Worm (Caenorhabditis elegans): ENCODE data around the gene cku-70.
A peak's percentile ranks its signal among the peaks of the same experiment; 100 is the strongest.
"Not testable (repeated sequence)": the region's sequence is repeated elsewhere in the genome, so short reads cannot be mapped to it uniquely, and the experiment has no call there.

cku-70 gene

DNA sequence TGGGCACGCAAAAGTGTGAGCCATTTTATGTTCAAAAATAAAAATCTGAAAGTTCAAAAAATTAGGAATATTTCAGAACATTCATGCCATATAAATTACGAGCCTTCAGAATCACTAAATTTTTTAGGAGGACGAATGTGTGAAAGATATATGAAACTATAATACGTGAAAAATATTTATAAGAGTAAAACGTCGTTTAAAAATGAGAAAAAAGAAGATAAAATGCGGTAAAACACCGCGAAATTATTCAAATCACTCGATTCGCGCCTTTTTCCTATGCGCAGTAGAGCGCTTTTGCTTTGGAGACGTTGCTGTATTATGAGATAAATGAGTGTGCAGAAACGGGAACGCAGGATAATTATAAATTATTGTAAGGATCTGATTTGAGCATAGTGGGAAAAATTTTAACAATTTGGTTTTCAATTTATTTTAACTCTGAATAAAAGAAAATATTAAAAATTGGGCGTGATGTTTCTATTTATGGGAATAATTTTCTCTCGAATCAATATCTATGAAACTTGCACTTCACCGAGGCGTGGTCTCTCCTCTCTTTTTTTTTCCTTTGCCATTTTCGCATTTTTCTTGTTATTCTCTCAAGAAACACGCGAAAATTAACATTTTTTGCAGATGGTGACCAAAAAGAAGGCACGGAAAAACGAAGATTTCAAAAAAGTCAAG is 35.3 kb upstream of the cku-70 start, which contains the start of the genes sup-35 and Y48A6C.4 (continued):
- TF ChIP-seq ceh-28 (tag; optimal IDR thresholded peaks at IDR 0.05) (no peak), F26F4.8 (GFP tag; conservative IDR thresholded peaks at IDR 0.05) (no peak), nhr-28 (tag; optimal IDR thresholded peaks at IDR 0.05) (peak; percentile 27), T26A8.4 (GFP tag; IDR thresholded peaks at IDR 0.05) (no peak), lin-39 (tag; optimal IDR thresholded peaks at IDR 0.05) (no peak), mep-1 (tag; optimal IDR thresholded peaks at IDR 0.05) (peak; percentile 78)

DNA sequence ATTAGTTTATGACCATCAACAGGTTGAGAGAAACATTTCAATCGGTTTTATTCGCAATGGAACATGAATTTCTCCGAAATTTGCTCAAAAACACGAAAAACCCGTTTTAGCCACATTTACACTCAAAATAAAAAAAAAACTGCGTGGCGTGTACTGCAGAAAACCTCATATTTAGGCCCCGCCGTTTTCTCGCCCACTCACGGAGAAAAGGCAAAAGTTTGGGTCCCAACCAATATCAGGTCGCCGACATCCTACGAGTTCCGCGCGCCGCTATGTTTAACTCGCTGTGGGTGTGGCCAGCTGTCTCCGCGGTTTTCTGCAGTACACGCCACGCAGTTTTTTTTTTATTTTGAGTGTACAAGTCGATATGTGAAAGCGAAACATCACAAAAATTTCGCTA is 30.8 kb upstream of the cku-70 start:
- TF ChIP-seq F49E8.2 (tag; optimal IDR thresholded peaks at IDR 0.05; ENCODE audit: borderline replicate concordance) (no peak), ceh-44 (GFP tag; IDR thresholded peaks at IDR 0.05) (no peak), vab-7 (GFP tag; IDR thresholded peaks at IDR 0.05) (0 out of 2 replicates have a peak, but pooled peaks have one; percentile 19), Y48G9A.11 (GFP tag; IDR thresholded peaks at IDR 0.05) (0 out of 2 replicates have a peak, but pooled peaks have one; percentile 18), set-16 (GFP tag; IDR thresholded peaks at IDR 0.05) (0 out of 2 replicates have a peak, but pooled peaks have one; percentile 15), unc-130 (GFP tag; optimal IDR thresholded peaks at IDR 0.05) (no peak), lin-38 (GFP tag; IDR thresholded peaks at IDR 0.05) (peak; percentile 49), snpc-1.2 (GFP tag; IDR thresholded peaks at IDR 0.05) (no peak), nhr-6 (tag; optimal IDR thresholded peaks at IDR 0.05) (no peak), R02D3.7 (tag; optimal IDR thresholded peaks at IDR 0.05) (no peak), hif-1 (tag; optimal IDR thresholded peaks at IDR 0.05) (no peak)

DNA sequence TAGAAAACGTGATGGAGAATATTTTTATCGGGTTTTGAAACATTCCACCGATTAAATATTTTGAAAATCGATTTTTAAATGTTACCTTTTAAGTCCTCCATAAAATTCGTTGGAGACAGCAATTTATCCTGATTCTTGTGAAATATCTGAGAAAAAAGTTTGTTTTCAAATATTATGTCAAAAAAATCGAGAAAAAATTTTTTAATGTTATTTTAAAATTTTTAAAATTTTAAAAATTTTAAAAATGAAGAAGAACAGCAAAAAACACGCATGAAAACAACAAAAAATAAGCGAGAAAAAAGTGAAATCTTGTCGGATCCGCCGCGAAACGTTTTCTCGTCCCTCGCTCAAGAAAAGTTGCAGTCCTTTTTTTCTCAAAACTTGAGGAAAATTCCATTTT is 27.1 kb upstream of the cku-70 start, which contains the start of gene Y48A6C.8:
Gene Y48A6C.8 (minus strand): TSS at position 101 of the 400 bp plus-strand sequence.
- TF ChIP-seq ces-1 (GFP tag; optimal IDR thresholded peaks at IDR 0.05) (no peak), dmd-9 (GFP tag; IDR thresholded peaks at IDR 0.05) (no peak), daf-8 (GFP tag; IDR thresholded peaks at IDR 0.05) (no peak), nhr-76 (tag; optimal IDR thresholded peaks at IDR 0.05) (no peak), nhr-28 (tag; optimal IDR thresholded peaks at IDR 0.05) (no peak), ceh-44 (GFP tag; IDR thresholded peaks at IDR 0.05) (no peak), F49E8.2 (tag; optimal IDR thresholded peaks at IDR 0.05; ENCODE audit: borderline replicate concordance) (no peak), vab-7 (GFP tag; IDR thresholded peaks at IDR 0.05) (no peak), madf-5 (GFP tag; IDR thresholded peaks at IDR 0.05) (no peak), mep-1 (tag; optimal IDR thresholded peaks at IDR 0.05) (no peak), tag-97 (GFP tag; IDR thresholded peaks at IDR 0.05) (no peak), dmd-6 (GFP tag; IDR thresholded peaks at IDR 0.05) (no peak), Y75B8A.6 (GFP tag; IDR thresholded peaks at IDR 0.05) (no peak)

DNA sequence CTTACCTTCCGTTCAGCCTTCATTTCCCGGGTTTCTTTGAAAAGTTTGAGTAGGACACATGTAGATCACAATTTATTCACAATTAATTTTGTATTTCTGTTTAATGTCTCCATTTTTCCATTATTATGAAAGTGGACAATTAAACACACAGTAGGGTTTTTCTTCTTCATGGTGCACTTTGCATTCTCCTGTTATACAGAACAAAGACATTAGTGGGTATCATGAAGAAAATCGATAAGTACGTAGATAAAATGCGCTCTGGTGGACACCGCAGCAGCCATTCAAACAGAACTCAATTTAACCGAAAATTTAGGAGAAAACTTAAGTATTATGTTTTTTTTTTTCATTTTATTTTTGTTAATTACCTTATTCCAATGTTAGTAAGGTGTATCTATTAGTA is 25.3 kb upstream of the cku-70 start:
- TF ChIP-seq aly-2 (tag; optimal IDR thresholded peaks at IDR 0.05) (no peak), aha-1 (tag) (peak; percentile 61), ceh-28 (tag; optimal IDR thresholded peaks at IDR 0.05) (peak; percentile 0)

DNA sequence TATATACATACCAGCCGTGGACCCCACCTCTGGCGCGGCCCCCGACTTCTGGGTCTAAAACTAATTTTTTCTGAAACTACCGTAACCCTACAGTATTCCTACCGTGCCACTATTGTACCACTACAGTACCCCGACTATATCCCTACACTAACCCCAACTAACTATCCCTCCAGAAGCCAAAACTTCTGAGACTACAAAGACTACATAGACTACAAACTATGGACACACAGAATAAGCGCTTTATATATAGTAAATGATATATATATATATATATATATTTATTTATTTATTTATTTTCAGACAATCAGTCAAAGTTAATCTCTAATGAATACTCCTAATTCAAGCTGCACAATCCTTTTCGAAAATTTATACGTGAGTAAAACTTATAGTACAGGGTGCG is 23.2 kb upstream of the cku-70 start, which contains the start of gene pha-1:
Gene pha-1 (plus strand): TSS at position 301 of the 400 bp plus-strand sequence.
- not testable (repeated sequence) for TF ChIP-seq zip-2, jun-1, attf-4 (tag; optimal IDR thresholded peaks at IDR 0.05)

DNA sequence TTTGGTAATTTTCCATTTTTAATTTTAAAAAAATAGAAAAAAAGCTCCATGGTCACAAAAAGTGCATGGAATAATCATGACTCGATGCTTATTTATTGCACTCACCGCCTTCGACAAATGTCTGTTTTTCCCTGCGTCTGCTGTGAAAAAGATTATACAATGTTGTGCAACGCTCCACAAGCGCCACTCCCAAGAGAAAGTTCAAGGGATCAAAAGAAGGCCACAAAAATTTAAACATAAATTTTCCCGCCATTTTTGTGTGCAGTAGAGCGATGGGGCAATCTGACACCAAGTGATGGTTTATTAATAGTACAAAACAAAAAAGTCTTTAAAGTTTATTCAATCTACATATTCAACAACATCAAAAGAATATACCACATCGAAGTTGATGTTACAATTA is 15.7 kb upstream of the cku-70 start, which contains the start of gene fbxa-128:
Gene fbxa-128 (minus strand): TSS at position 192 of the 400 bp plus-strand sequence.
- no peak for TF ChIP-seq spr-1 (tag; optimal IDR thresholded peaks at IDR 0.05)
- TF ChIP-seq cey-2 (tag; optimal IDR thresholded peaks at IDR 0.05; ENCODE audit: borderline replicate concordance, insufficient read depth): no peak
- TF ChIP-seq pha-4 (GFP tag; IDR thresholded peaks at IDR 0.05): no peak
- peak; percentile 19 for TF ChIP-seq pha-4 (tag; optimal IDR thresholded peaks at IDR 0.05)
- TF ChIP-seq nhr-42 (GFP tag; IDR thresholded peaks at IDR 0.05): no peak
- TF ChIP-seq unc-39 (tag; optimal IDR thresholded peaks at IDR 0.05): no peak
- no peak for TF ChIP-seq Y75B8A.6 (GFP tag; IDR thresholded peaks at IDR 0.05)
- no peak for TF ChIP-seq F44E2.7 (GFP tag; IDR thresholded peaks at IDR 0.05)
- peak; percentile 69 for TF ChIP-seq dpl-1 (GFP tag; optimal IDR thresholded peaks at IDR 0.05)
- no peak for TF ChIP-seq daf-19 (GFP tag; conservative IDR thresholded peaks at IDR 0.05)
- no peak for TF ChIP-seq gei-8 (GFP tag; optimal IDR thresholded peaks at IDR 0.05)
- TF ChIP-seq lir-3 (tag; optimal IDR thresholded peaks at IDR 0.05): no peak
- no peak for TF ChIP-seq mdl-1 (tag; optimal IDR thresholded peaks at IDR 0.05)
- TF ChIP-seq ceh-82 (tag; optimal IDR thresholded peaks at IDR 0.05): no peak
- no peak for TF ChIP-seq aha-1 (tag)
